Worm (Caenorhabditis elegans) whole organism, L4 larva: ENCODE results near the gene ceh-14.

ENCODE experiments used
- T26A8.4 ChIP-seq: fragments of 200-800 bp; sonication (Bioruptor generic); IDR thresholded peaks from 2 replicates; pipeline ENCODE4 v1.3.6; 2022; ENCODE audit warnings: missing genetic modification characterization, missing compliant biosample characterization
- cey-2 ChIP-seq: sonication (generic microtip); optimal IDR thresholded peaks from 3 replicates; lab custom pipeline; 2017; ENCODE audit warnings: missing genetic modification characterization, mild to moderate bottlenecking, missing compliant biosample characterization, antibody characterized with exemption, borderline replicate concordance; ENCODE audit not compliant: insufficient read depth
- ctbp-1 ChIP-seq: fragments of 200-800 bp; sonication (Bioruptor generic); IDR thresholded peaks from 2 replicates; pipeline ENCODE4 v1.3.6; 2022; ENCODE audit warnings: missing genetic modification reagents, missing genetic modification characterization, missing compliant biosample characterization
- dmd-6 ChIP-seq: fragments of 200-800 bp; sonication (Bioruptor generic); IDR thresholded peaks from 2 replicates; pipeline ENCODE4 v1.3.6; 2022; ENCODE audit warnings: missing genetic modification reagents, missing genetic modification characterization, missing compliant biosample characterization
- duxl-1 ChIP-seq: sonication (generic microtip); optimal IDR thresholded peaks from 2 replicates; lab custom pipeline; 2016; ENCODE audit warnings: mild to moderate bottlenecking, missing genetic modification characterization, moderate library complexity, missing compliant biosample characterization; ENCODE audit not compliant: poor library complexity
- hlh-30 ChIP-seq: sonication (generic microtip); optimal IDR thresholded peaks from 2 replicates; lab custom pipeline; 2017; ENCODE audit warnings: antibody characterized with exemption, mild to moderate bottlenecking, missing genetic modification characterization, missing compliant biosample characterization; ENCODE audit not compliant: insufficient read depth
- lsy-2 ChIP-seq, 2 experiments: fragments of 150-350 bp in 1 of 2; sonication (generic microtip) in 1 of 2; optimal IDR thresholded peaks; 2 replicates each; lab custom pipeline; 2014 to 2017; ENCODE audit warnings: missing biosample characterization in 2 of 2, missing genetic modification characterization in 2 of 2
- madf-9 ChIP-seq: fragments of 200-800 bp; sonication (Bioruptor generic); conservative IDR thresholded peaks from 2 replicates; pipeline ENCODE4 v1.3.6; 2022; ENCODE audit warnings: missing genetic modification reagents, missing genetic modification characterization, missing compliant biosample characterization
- mep-1 ChIP-seq: fragments of 150-350 bp; sonication (generic microtip); optimal IDR thresholded peaks from 3 replicates; lab custom pipeline; 2014; ENCODE audit warnings: missing biosample characterization, missing genetic modification characterization
- mes-2 ChIP-seq: sonication (generic microtip); optimal IDR thresholded peaks from 2 replicates; lab custom pipeline; 2016; ENCODE audit warnings: missing genotype, mild to moderate bottlenecking, missing genetic modification characterization, missing compliant biosample characterization; ENCODE audit not compliant: poor library complexity, severe bottlenecking
- mxl-3 ChIP-seq: fragments of 200-800 bp; sonication (Bioruptor generic); optimal IDR thresholded peaks from 2 replicates; lab custom pipeline; 2018; ENCODE audit warnings: mild to moderate bottlenecking, missing genetic modification characterization, missing compliant biosample characterization
- nhr-102 ChIP-seq: sonication (generic microtip); optimal IDR thresholded peaks from 2 replicates; lab custom pipeline; 2016; ENCODE audit warnings: mild to moderate bottlenecking, missing genetic modification characterization, moderate library complexity, missing compliant biosample characterization
- sdz-12 ChIP-seq: fragments of 200-800 bp; sonication (Bioruptor generic); optimal IDR thresholded peaks from 2 replicates; lab custom pipeline; 2018; ENCODE audit warnings: mild to moderate bottlenecking, missing genetic modification characterization, missing compliant biosample characterization
- set-16 ChIP-seq: fragments of 200-800 bp; sonication (Bioruptor generic); IDR thresholded peaks from 2 replicates; pipeline ENCODE4 v1.3.6; 2022; ENCODE audit warnings: missing genetic modification reagents, missing genetic modification characterization, missing compliant biosample characterization
- tag-97 ChIP-seq: fragments of 200-800 bp; sonication (Bioruptor generic); IDR thresholded peaks from 2 replicates; pipeline ENCODE4 v1.3.6; 2022; ENCODE audit warnings: missing genetic modification characterization, missing compliant biosample characterization
- unc-39 ChIP-seq: sonication (generic microtip); optimal IDR thresholded peaks from 2 replicates; lab custom pipeline; 2017; ENCODE audit warnings: missing biosample characterization, missing genetic modification characterization
- unc-62 ChIP-seq, 3 experiments: fragments of 150-350 bp in 1 of 3; sonication (generic microtip); optimal IDR thresholded peaks in 2 of 3; peaks in 1 of 3; 1 replicate in 1 of 3; 2 replicates in 2 of 3; lab custom pipeline; 2014 to 2017; ENCODE audit warnings: missing biosample characterization in 3 of 3, missing genetic modification characterization in 3 of 3, missing genetic modification reagents in 3 of 3, missing genotype in 1 of 3

The ceh-14 gene

ce11 chrX:7478476-7478875, 54.1 kb downstream of the ceh-14 start (continued):
- TF ChIP-seq lsy-2 (tag; optimal IDR thresholded peaks at IDR 0.05; lab: Kevin White, UChicago) (no peak), ctbp-1 (GFP tag; lab: Robert Waterston, UW) (0 out of 2 replicates have a peak, but pooled peaks have one; percentile 17), madf-9 (GFP tag; lab: Robert Waterston, UW) (0 out of 2 replicates have a peak, but pooled peaks have one; percentile 2), dmd-6 (GFP tag; lab: Robert Waterston, UW) (peak; percentile 37; the same call in 1 of the 2 replicates), tag-97 (no peak), sdz-12 (GFP tag; lab: Kevin White, UChicago) (no peak), mep-1 (tag; lab: Kevin White, UChicago) (peak; percentile 58), mxl-3 (GFP tag; lab: Kevin White, UChicago) (peak; percentile 91), set-16 (GFP tag; lab: Robert Waterston, UW) (0 out of 2 replicates have a peak, but pooled peaks have one; percentile 18), hlh-30 (tag; lab: Kevin White, UChicago) (peak; percentile 88), mes-2 (tag; lab: Kevin White, UChicago) (peak; percentile 56), nhr-102 (tag; lab: Kevin White, UChicago) (no peak), duxl-1 (no peak), cey-2 (tag; lab: Kevin White, UChicago) (no peak), unc-62 (GFP tag; optimal IDR thresholded peaks at IDR 0.05 in 1 of 2; lab: Kevin White, UChicago) (peak in 1 of 2 experiments; percentile 91), unc-62 (tag; optimal IDR thresholded peaks at IDR 0.05; lab: Kevin White, UChicago) (no peak), T26A8.4 (GFP tag; lab: Robert Waterston, UW) (no peak), unc-39 (tag; lab: Kevin White, UChicago) (no peak)
